Worm (Caenorhabditis elegans): Measurements from ENCODE around the gene rpl-11.2.

DNA sequence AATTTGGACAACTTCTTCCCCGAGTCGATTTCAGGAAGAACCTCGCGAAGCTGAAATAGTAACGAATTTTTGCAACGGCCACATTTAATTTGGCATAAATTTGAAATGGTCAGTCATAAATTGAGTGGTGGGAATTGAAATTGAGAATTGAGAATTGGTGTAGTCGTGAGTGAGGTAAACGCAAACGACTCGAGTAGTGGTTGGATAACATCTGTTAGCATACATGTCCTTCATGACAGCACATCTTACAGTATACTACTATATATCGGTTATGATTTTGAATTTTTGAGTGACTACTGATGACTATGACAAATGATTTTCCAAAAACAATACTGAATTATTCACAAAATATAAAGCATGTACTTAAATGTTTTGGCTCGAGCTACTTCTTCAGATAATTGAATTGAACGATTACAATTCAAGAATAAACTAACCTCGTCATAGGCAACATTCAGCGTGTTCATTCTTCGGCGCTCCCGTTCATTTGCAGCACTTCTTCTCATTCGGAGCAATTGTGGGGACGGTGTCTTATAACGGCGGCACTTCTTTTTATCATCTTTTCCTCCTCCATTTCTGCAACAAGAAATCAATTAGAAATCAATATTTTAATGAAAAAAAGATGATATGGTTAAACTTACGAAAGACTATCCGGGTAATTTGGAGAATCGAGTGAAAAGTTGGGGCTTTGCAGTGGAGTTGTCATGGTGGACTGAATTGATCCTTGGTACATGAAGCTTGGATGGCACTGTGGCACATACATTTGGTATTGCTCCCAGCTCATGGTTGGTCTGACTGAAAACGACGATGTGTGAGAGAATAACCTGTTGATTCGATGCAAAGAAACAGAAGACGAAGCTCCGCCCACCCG is 12.9 kb downstream of the rpl-11.2 start, which contains the start of gene lin-32:
- TF ChIP-seq drap-1 (GFP tag; optimal IDR thresholded peaks at IDR 0.05) (no peak), elt-3 (tag; optimal IDR thresholded peaks at IDR 0.05) (no peak), unc-62 (GFP tag; optimal IDR thresholded peaks at IDR 0.05) (no peak), elt-1 (tag; optimal IDR thresholded peaks at IDR 0.05; ENCODE audit: borderline replicate concordance, insufficient read depth) (no peak), sem-2 (GFP tag; optimal IDR thresholded peaks at IDR 0.05) (no peak), snpc-4 (tag; optimal IDR thresholded peaks at IDR 0.05) (no peak), pha-4 (tag; optimal IDR thresholded peaks at IDR 0.05) (no peak)
